Fruit fly (Drosophila melanogaster): ENCODE data around the gene CG9981.

CG9981 gene

dm6 chrX:16358670-16359320, 46.1 kb downstream of the CG9981 start, which contains the start of the genes U2af50 and PIG-Q (continued):
- TF ChIP-seq Gug (GFP tag; IDR thresholded peaks at IDR 0.05) (peak; percentile 89), pdm3 (GFP tag; optimal IDR thresholded peaks at IDR 0.05) (peak; percentile 81), CG31627 (GFP tag; optimal IDR thresholded peaks at IDR 0.05) (peak; percentile 75), dac (GFP tag; optimal IDR thresholded peaks at IDR 0.05) (peak; percentile 82), Hr38 (GFP tag; optimal IDR thresholded peaks at IDR 0.05) (no peak), net (GFP tag; optimal IDR thresholded peaks at IDR 0.05) (no peak), OdsH (GFP tag; optimal IDR thresholded peaks at IDR 0.05) (peak; percentile 90), dsx (GFP tag; optimal IDR thresholded peaks at IDR 0.05; ENCODE audit: poor library complexity, severe bottlenecking) (peak; percentile 89), CG32006 (GFP tag; optimal IDR thresholded peaks at IDR 0.05) (peak; percentile 93)

dm6 chrX:16350062-16350461, 54.9 kb downstream of the CG9981 start, which contains the start of gene sl:
sl (plus strand) TSS chrX:16350315.
- peak; percentile 12 for TF ChIP-seq CG31627 (GFP tag; optimal IDR thresholded peaks at IDR 0.05)
- no peak for TF ChIP-seq CG6854 (GFP tag; optimal IDR thresholded peaks at IDR 0.05)
